Worm (Caenorhabditis elegans) whole organism, L3 larva: ENCODE measurements around the gene F54D8.6.

ENCODE experiments used
- R02D3.7 ChIP-seq: fragments of 150-350 bp; optimal IDR thresholded peaks from 2 replicates; lab custom pipeline; 2014; ENCODE audit warnings: missing biosample characterization, missing genetic modification characterization
- ZK546.5 ChIP-seq: sonication (generic microtip); optimal IDR thresholded peaks from 2 replicates; lab custom pipeline; 2017; ENCODE audit warnings: missing biosample characterization, missing genetic modification characterization
- egl-27 ChIP-seq: sonication (generic microtip); optimal IDR thresholded peaks from 4 replicates; lab custom pipeline; 2017; ENCODE audit warnings: missing biosample characterization, missing genetic modification reagents, missing genetic modification characterization
- egl-5 ChIP-seq: fragments of 150-350 bp; optimal IDR thresholded peaks from 2 replicates; lab custom pipeline; 2017; ENCODE audit warnings: missing biosample characterization, missing genetic modification reagents, missing genetic modification characterization, inconsistent platforms
- elt-1 ChIP-seq: fragments of 150-350 bp; optimal IDR thresholded peaks from 2 replicates; lab custom pipeline; 2014; ENCODE audit warnings: missing biosample characterization, missing genetic modification characterization
- elt-2 ChIP-seq: sonication (generic microtip); optimal IDR thresholded peaks from 2 replicates; lab custom pipeline; 2016; ENCODE audit warnings: missing genetic modification reagents, mild to moderate bottlenecking, missing genetic modification characterization, missing compliant biosample characterization
- fkh-2 ChIP-seq: fragments of 150-350 bp; optimal IDR thresholded peaks from 2 replicates; lab custom pipeline; 2014; ENCODE audit warnings: missing biosample characterization, missing genetic modification reagents, missing genetic modification characterization
- fos-1 ChIP-seq: fragments of 150-350 bp; optimal IDR thresholded peaks from 2 replicates; lab custom pipeline; 2014; ENCODE audit warnings: missing biosample characterization, missing genetic modification characterization
- lin-15B ChIP-seq: fragments of 150-350 bp; optimal IDR thresholded peaks from 2 replicates; lab custom pipeline; 2014; ENCODE audit warnings: missing biosample characterization, missing genetic modification characterization
- lin-39 ChIP-seq: fragments of 150-350 bp; optimal IDR thresholded peaks from 2 replicates; lab custom pipeline; 2018; ENCODE audit warnings: missing biosample characterization, missing genetic modification reagents, missing genetic modification characterization
- lsy-12 ChIP-seq: sonication (generic microtip); optimal IDR thresholded peaks from 2 replicates; lab custom pipeline; 2016; ENCODE audit warnings: mild to moderate bottlenecking, missing genetic modification characterization, missing compliant biosample characterization
- nhr-12 ChIP-seq: fragments of 150-350 bp; optimal IDR thresholded peaks from 2 replicates; lab custom pipeline; 2014; ENCODE audit warnings: missing biosample characterization, missing genetic modification characterization
- nhr-67 ChIP-seq: fragments of 150-350 bp; optimal IDR thresholded peaks from 2 replicates; lab custom pipeline; 2014; ENCODE audit warnings: missing biosample characterization, missing genetic modification characterization
- nhr-77 ChIP-seq: fragments of 150-350 bp; optimal IDR thresholded peaks from 2 replicates; lab custom pipeline; 2014; ENCODE audit warnings: missing biosample characterization, missing genetic modification characterization
- pha-4 ChIP-seq: fragments of 150-350 bp; optimal IDR thresholded peaks from 2 replicates; lab custom pipeline; 2014; ENCODE audit warnings: missing biosample characterization, missing genetic modification reagents, missing genetic modification characterization
- tbx-2 ChIP-seq: sonication (generic microtip); optimal IDR thresholded peaks from 2 replicates; lab custom pipeline; 2016; ENCODE audit warnings: mild to moderate bottlenecking, missing genetic modification characterization, missing compliant biosample characterization
- unc-39 ChIP-seq: sonication (generic microtip); optimal IDR thresholded peaks from 4 replicates; lab custom pipeline; 2017; ENCODE audit warnings: missing biosample characterization, missing genetic modification characterization
- unc-62 ChIP-seq: fragments of 150-350 bp; sonication (generic microtip); optimal IDR thresholded peaks from 4 replicates; lab custom pipeline; 2014; ENCODE audit warnings: missing biosample characterization, missing genetic modification reagents, missing genetic modification characterization
- ztf-11 ChIP-seq: fragments of 150-350 bp; optimal IDR thresholded peaks from 2 replicates; lab custom pipeline; 2014; ENCODE audit warnings: missing biosample characterization, missing genetic modification characterization

The F54D8.6 gene

ce11 chrIII:5150980-5151379 lies 48.2 kb downstream of the F54D8.6 start:
- TF ChIP-seq unc-62 (GFP tag; lab: Kevin White, UChicago) (no peak), fos-1 (tag; lab: Kevin White, UChicago) (no peak), egl-27 (no peak), lin-15B (tag; lab: Kevin White, UChicago) (no peak), egl-5 (tag; lab: Kevin White, UChicago) (no peak)
- TF ChIP-seq, all 47 proteins: peak for 0

DNA sequence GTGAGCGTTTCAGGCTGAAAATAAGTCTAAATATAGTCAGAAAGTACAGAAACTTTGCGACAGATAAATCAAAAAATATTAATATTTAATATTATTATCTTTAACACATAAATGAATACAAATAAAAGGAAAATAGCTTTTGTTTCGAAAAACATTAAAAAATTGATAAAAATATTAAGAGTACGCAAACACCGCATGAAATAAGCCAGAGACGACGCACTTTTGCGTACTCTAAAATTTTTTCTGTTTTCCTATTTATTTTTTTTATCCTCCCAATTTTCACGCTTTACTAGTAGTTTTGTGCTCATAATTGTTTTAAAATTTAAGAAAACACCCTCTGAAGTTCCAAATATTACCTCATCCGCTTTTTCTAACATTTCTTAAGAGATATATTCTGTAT lies 50.4 kb downstream of the F54D8.6 start, which contains the start of the genes rbm-42 and grwd-1:
TSS of gene rbm-42 (minus strand) at position 93 of the 400 bp plus-strand sequence.
TSS of gene grwd-1 (plus strand) at position 328 of the 400 bp plus-strand sequence.
- TF ChIP-seq tbx-2 (tag; lab: Kevin White, UChicago) = no peak
- TF ChIP-seq pha-4 (tag; lab: Kevin White, UChicago) = peak; percentile 76
- TF ChIP-seq elt-2 (tag; lab: Kevin White, UChicago) = no peak
- no peak for TF ChIP-seq lsy-12 (tag; lab: Kevin White, UChicago)
- no peak for TF ChIP-seq nhr-67
- peak; percentile 26 for TF ChIP-seq lin-15B (tag; lab: Kevin White, UChicago)
- TF ChIP-seq elt-1 (tag; lab: Kevin White, UChicago) = no peak

DNA sequence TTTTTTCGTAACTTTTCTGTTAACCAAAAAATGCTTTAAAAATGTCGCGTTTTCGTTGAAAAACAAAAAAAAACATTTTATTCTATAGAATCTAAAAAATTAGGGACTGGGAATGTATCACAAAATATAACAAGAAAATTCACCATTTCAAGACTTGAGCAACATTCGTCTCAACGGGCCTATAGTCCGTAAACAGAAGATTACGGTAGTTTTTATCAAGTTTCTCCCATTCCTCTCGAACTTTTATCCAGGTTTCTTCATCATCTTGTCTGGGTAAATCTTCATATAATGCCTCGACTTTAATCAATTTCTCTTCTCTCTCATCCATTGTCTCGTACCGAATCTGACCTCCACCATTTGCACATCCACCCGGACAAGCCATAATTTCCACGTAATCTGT lies 52.6 kb downstream of the F54D8.6 start:
- TF ChIP-seq ZK546.5 (no peak), lsy-12 (tag; lab: Kevin White, UChicago) (no peak), R02D3.7 (tag; lab: Kevin White, UChicago) (no peak), ztf-11 (tag; lab: Kevin White, UChicago) (no peak), lin-39 (tag; lab: Kevin White, UChicago) (no peak), fkh-2 (no peak), unc-39 (tag; lab: Kevin White, UChicago) (no peak), nhr-12 (no peak), fos-1 (tag; lab: Kevin White, UChicago) (no peak), nhr-77 (tag; lab: Kevin White, UChicago) (no peak)
- TF ChIP-seq, all 47 proteins: peak for 0
